Worm (Caenorhabditis elegans): ENCODE data around the gene abu-1.

The abu-1 gene

DNA sequence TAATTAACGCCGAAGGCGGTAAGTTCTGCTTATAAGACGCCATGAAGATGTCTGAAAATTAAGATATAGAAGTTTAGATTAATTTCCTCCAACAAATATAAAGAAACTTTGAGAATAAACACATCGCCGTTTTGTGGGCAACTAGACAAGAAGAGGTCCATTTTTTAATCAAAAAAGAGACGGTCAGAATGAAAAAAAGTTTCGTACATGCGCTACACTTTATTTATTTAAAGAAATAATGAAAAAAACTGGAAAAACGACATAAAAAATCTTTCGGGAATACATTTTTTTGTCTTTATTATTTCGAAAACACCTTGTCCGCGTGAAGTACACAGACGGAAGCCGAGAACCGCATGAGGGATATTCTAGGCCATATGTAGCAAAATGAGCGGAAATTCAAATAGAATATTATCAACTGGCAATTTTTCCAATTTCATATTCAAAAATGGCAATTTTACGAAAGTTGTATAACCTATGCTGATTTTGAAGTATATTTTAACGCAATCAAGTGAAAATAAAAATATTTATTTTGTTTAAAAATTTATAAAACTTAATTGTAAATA, 25.8 kb downstream of the abu-1 start, which contains the start of gene sluh-7 (continued):
- TF ChIP-seq hlh-30 (tag; optimal IDR thresholded peaks at IDR 0.05; ENCODE audit: insufficient read depth) (peak; percentile 72), zip-2 (tag; optimal IDR thresholded peaks at IDR 0.05) (no peak), F37D6.2 (tag; optimal IDR thresholded peaks at IDR 0.05) (peak; percentile 55), nhr-48 (tag; optimal IDR thresholded peaks at IDR 0.05) (peak; percentile 6), Y105C5A.15 (GFP tag; IDR thresholded peaks at IDR 0.05) (no peak), mxl-3 (GFP tag; optimal IDR thresholded peaks at IDR 0.05) (no peak), Y48G9A.11 (GFP tag; IDR thresholded peaks at IDR 0.05) (no peak), egl-27 (tag; optimal IDR thresholded peaks at IDR 0.05) (no peak), nhr-10 (tag; optimal IDR thresholded peaks at IDR 0.05) (no peak), R02D3.7 (tag; optimal IDR thresholded peaks at IDR 0.05) (no peak), ceh-62 (tag; optimal IDR thresholded peaks at IDR 0.05) (no peak), ces-1 (GFP tag; optimal IDR thresholded peaks at IDR 0.05) (no peak), unc-39 (tag; optimal IDR thresholded peaks at IDR 0.05) (no peak), aly-2 (tag; optimal IDR thresholded peaks at IDR 0.05) (no peak), zfp-3 (GFP tag; conservative IDR thresholded peaks at IDR 0.05) (no peak), nhr-237 (tag; optimal IDR thresholded peaks at IDR 0.05) (no peak), lir-3 (tag; optimal IDR thresholded peaks at IDR 0.05) (no peak), saeg-2 (GFP tag; IDR thresholded peaks at IDR 0.05) (no peak), tra-1 (GFP tag; IDR thresholded peaks at IDR 0.05) (no peak), unc-130 (GFP tag; optimal IDR thresholded peaks at IDR 0.05) (peak; percentile 95), dmd-9 (GFP tag; IDR thresholded peaks at IDR 0.05) (peak; percentile 82), T20F7.1 (GFP tag; optimal IDR thresholded peaks at IDR 0.05) (peak; percentile 69), ama-1 (optimal IDR thresholded peaks at IDR 0.05) (no peak), dmd-6 (GFP tag; IDR thresholded peaks at IDR 0.05) (peak; percentile 56; the same call in 1 of the 2 replicates), pha-4 (GFP tag; IDR thresholded peaks at IDR 0.05) (no peak), pha-4 (tag; optimal IDR thresholded peaks at IDR 0.05) (no peak), fkh-10 (GFP tag; optimal IDR thresholded peaks at IDR 0.05) (no peak), daf-12 (tag; optimal IDR thresholded peaks at IDR 0.05) (no peak), daf-19 (GFP tag; conservative IDR thresholded peaks at IDR 0.05) (no peak), hif-1 (tag; optimal IDR thresholded peaks at IDR 0.05) (peak in 1 of 2 experiments; percentile 88), Y5F2A.4 (GFP tag; optimal IDR thresholded peaks at IDR 0.05) (no peak), lin-1 (GFP tag; IDR thresholded peaks at IDR 0.05) (no peak), hmg-1.1 (GFP tag; IDR thresholded peaks at IDR 0.05) (0 out of 2 replicates have a peak, but pooled peaks have one; percentile 12), T26A8.4 (GFP tag; IDR thresholded peaks at IDR 0.05) (no peak), mdl-1 (tag; optimal IDR thresholded peaks at IDR 0.05) (no peak), dpl-1 (GFP tag; optimal IDR thresholded peaks at IDR 0.05) (peak; percentile 94), vab-7 (GFP tag; IDR thresholded peaks at IDR 0.05) (no peak), rbr-2 (tag; optimal IDR thresholded peaks at IDR 0.05) (peak; percentile 63), arid-1 (GFP tag; conservative IDR thresholded peaks at IDR 0.05) (no peak), dve-1 (tag; optimal IDR thresholded peaks at IDR 0.05; ENCODE audit: insufficient read depth) (peak; percentile 74), ztf-7 (tag; optimal IDR thresholded peaks at IDR 0.05) (no peak), nhr-6 (tag; optimal IDR thresholded peaks at IDR 0.05) (peak; percentile 86), mxl-2 (GFP tag; conservative IDR thresholded peaks at IDR 0.05) (no peak), ZK546.5 (tag; optimal IDR thresholded peaks at IDR 0.05) (no peak), nhr-28 (tag; optimal IDR thresholded peaks at IDR 0.05) (peak; percentile 30), set-16 (GFP tag; IDR thresholded peaks at IDR 0.05) (no peak), nhr-42 (GFP tag; IDR thresholded peaks at IDR 0.05) (no peak), zfp-2 (tag; optimal IDR thresholded peaks at IDR 0.05) (no peak), snpc-1.2 (GFP tag; IDR thresholded peaks at IDR 0.05) (no peak), lin-15B (tag; optimal IDR thresholded peaks at IDR 0.05) (peak; percentile 3), dmd-8 (GFP tag; IDR thresholded peaks at IDR 0.05) (no peak), lsy-2 (tag; optimal IDR thresholded peaks at IDR 0.05) (peak in 1 of 2 experiments; percentile 88)

Data from whole organism, L4 larva.